Worm (Caenorhabditis elegans): Measurements from ENCODE around the gene frpr-2.

ce11 chrX:13008895-13009294, 43.6 kb downstream of the frpr-2 start:
- TF ChIP-seq ceh-32 (tag; optimal IDR thresholded peaks at IDR 0.05; ENCODE audit: poor library complexity) (no peak), daf-16 (GFP tag; optimal IDR thresholded peaks at IDR 0.05) (no peak), daf-16 (tag; optimal IDR thresholded peaks at IDR 0.05) (no peak), ztf-7 (tag; optimal IDR thresholded peaks at IDR 0.05) (no peak), ceh-20 (GFP tag; IDR thresholded peaks at IDR 0.05) (no peak), zag-1 (tag; optimal IDR thresholded peaks at IDR 0.05) (no peak), nhr-76 (tag; optimal IDR thresholded peaks at IDR 0.05) (no peak), nhr-77 (tag; optimal IDR thresholded peaks at IDR 0.05) (no peak)
